Fruit fly (Drosophila melanogaster) whole organism, wandering third instar larva: ENCODE measurements around the gene BigH1.

ENCODE experiments used
- Hr83 ChIP-seq: fragments of 200-300 bp; sonication (Bioruptor generic); optimal IDR thresholded peaks from 2 replicates; lab custom pipeline; 2016; ENCODE audit warnings: missing biosample characterization, mild to moderate bottlenecking, missing genetic modification characterization, moderate library complexity; ENCODE audit not compliant: poor library complexity, severe bottlenecking
- dl ChIP-seq, 2 experiments: fragments of 175-275, 200-275 bp in 1 of 2; fragments of 200-275 bp in 1 of 2; sonication (Bioruptor generic); optimal IDR thresholded peaks; lab custom pipeline; 2018; ENCODE audit warnings: mild to moderate bottlenecking in 2 of 2, missing biosample characterization in 2 of 2, missing genetic modification characterization in 2 of 2, moderate library complexity in 2 of 2; ENCODE audit not compliant: partially characterized antibody in 2 of 2, insufficient read depth in 1 of 2
- h ChIP-seq: fragments of 200-800 bp; sonication (Bioruptor generic); optimal IDR thresholded peaks from 3 replicates; lab custom pipeline; 2016; ENCODE audit warnings: missing biosample characterization, mild to moderate bottlenecking, missing genetic modification characterization
- pan ChIP-seq: fragments of >200 bp; optimal IDR thresholded peaks from 2 replicates; lab custom pipeline; 2017
- psq ChIP-seq: fragments of 200-800 bp; sonication (Bioruptor generic); optimal IDR thresholded peaks from 3 replicates; lab custom pipeline; 2017; ENCODE audit warnings: missing biosample characterization, mild to moderate bottlenecking, missing genetic modification characterization, moderate library complexity
- rgr ChIP-seq: fragments of 200-800 bp; sonication (Bioruptor generic); optimal IDR thresholded peaks from 3 replicates; lab custom pipeline; 2016; ENCODE audit warnings: missing biosample characterization, mild to moderate bottlenecking, missing genetic modification characterization

dm6 chr3R:14692971-14693253, 29.7 kb downstream of the BigH1 start:
- TF ChIP-seq Hr83 (GFP tag; lab: Kevin White, UChicago) (no peak), rgr (GFP tag; lab: Kevin White, UChicago) (no peak), pan (lab: Kevin White, UChicago) (no peak), psq (GFP tag; lab: Kevin White, UChicago) (no peak), dl (GFP tag; optimal IDR thresholded peaks at IDR 0.05; lab: Kevin White, UChicago; ENCODE audit: insufficient read depth in 1 of 2, partially characterized antibody in 2 of 2) (no peak), h (no peak)
